Worm (Caenorhabditis elegans) whole organism, late embryonic: Measurements from ENCODE around the gene ZK1307.4.
A peak's percentile ranks its signal among the peaks of the same experiment; 100 is the strongest.

Experiments used
- C08G9.2 ChIP-seq: sonication (generic microtip); optimal IDR thresholded peaks from 2 replicates; lab custom pipeline; 2016; ENCODE audit warnings: mild to moderate bottlenecking, missing genetic modification characterization, moderate library complexity, missing compliant biosample characterization
- C38D4.7 ChIP-seq: fragments of 200-800 bp; sonication (Bioruptor generic); optimal IDR thresholded peaks from 2 replicates; lab custom pipeline; 2018; ENCODE audit warnings: mild to moderate bottlenecking, missing genetic modification characterization, moderate library complexity, missing compliant biosample characterization
- F13H6.1 ChIP-seq: sonication (generic microtip); optimal IDR thresholded peaks from 2 replicates; lab custom pipeline; 2016; ENCODE audit warnings: missing genetic modification characterization, missing compliant biosample characterization
- K02D7.2 ChIP-seq: sonication (generic microtip); optimal IDR thresholded peaks from 2 replicates; lab custom pipeline; 2017; ENCODE audit warnings: mild to moderate bottlenecking, missing genetic modification characterization, missing compliant biosample characterization
- K09A11.1 ChIP-seq: sonication (generic microtip); optimal IDR thresholded peaks from 2 replicates; lab custom pipeline; 2017; ENCODE audit warnings: antibody characterized with exemption, mild to moderate bottlenecking, missing genetic modification characterization, missing compliant biosample characterization; ENCODE audit not compliant: insufficient read depth
- T23F11.4 ChIP-seq: fragments of 200-800 bp; sonication (Bioruptor generic); optimal IDR thresholded peaks from 2 replicates; lab custom pipeline; 2018; ENCODE audit warnings: mild to moderate bottlenecking, missing genetic modification characterization, missing compliant biosample characterization
- Y22D7AL.16 ChIP-seq: sonication (generic microtip); optimal IDR thresholded peaks from 2 replicates; lab custom pipeline; 2016; ENCODE audit warnings: missing genetic modification characterization, missing compliant biosample characterization
- ceh-18 ChIP-seq: sonication (generic microtip); optimal IDR thresholded peaks from 2 replicates; lab custom pipeline; 2016; ENCODE audit warnings: missing genetic modification characterization, missing compliant biosample characterization
- ceh-2 ChIP-seq: sonication (generic microtip); optimal IDR thresholded peaks from 2 replicates; lab custom pipeline; 2016; ENCODE audit warnings: missing genotype, missing genetic modification characterization, missing compliant biosample characterization
- ceh-22 ChIP-seq: sonication (generic microtip); optimal IDR thresholded peaks from 2 replicates; lab custom pipeline; 2017; ENCODE audit warnings: missing biosample characterization, missing genetic modification characterization
- ceh-30 ChIP-seq: fragments of 150-350 bp; optimal IDR thresholded peaks from 2 replicates; lab custom pipeline; 2014; ENCODE audit warnings: missing biosample characterization, missing genetic modification characterization
- ceh-31 ChIP-seq: sonication (generic microtip); optimal IDR thresholded peaks from 2 replicates; lab custom pipeline; 2016; ENCODE audit warnings: missing genetic modification characterization, missing compliant biosample characterization
- ceh-45 ChIP-seq: fragments of 200-800 bp; sonication (Bioruptor generic); IDR thresholded peaks from 2 replicates; pipeline ENCODE4 v1.3.6; 2022; ENCODE audit warnings: missing genetic modification reagents, missing genetic modification characterization, missing compliant biosample characterization
- ceh-48 ChIP-seq: sonication (generic microtip); optimal IDR thresholded peaks from 2 replicates; lab custom pipeline; 2016; ENCODE audit warnings: missing genetic modification characterization, inconsistent platforms, missing compliant biosample characterization
- ceh-9 ChIP-seq: sonication (generic microtip); optimal IDR thresholded peaks from 2 replicates; lab custom pipeline; 2016; ENCODE audit warnings: mild to moderate bottlenecking, missing genetic modification characterization, inconsistent platforms, missing compliant biosample characterization
- dve-1 ChIP-seq: sonication (generic microtip); optimal IDR thresholded peaks from 2 replicates; lab custom pipeline; 2017; ENCODE audit warnings: antibody characterized with exemption, mild to moderate bottlenecking, missing genetic modification characterization, missing compliant biosample characterization
- elt-2 ChIP-seq: sonication (generic microtip); optimal IDR thresholded peaks from 2 replicates; lab custom pipeline; 2016; ENCODE audit warnings: missing genetic modification reagents, missing genetic modification characterization, missing compliant biosample characterization
- eyg-1 ChIP-seq: sonication (generic microtip); optimal IDR thresholded peaks from 2 replicates; lab custom pipeline; 2016; ENCODE audit warnings: missing genotype, missing genetic modification characterization, missing compliant biosample characterization
- fax-1 ChIP-seq: sonication (generic microtip); optimal IDR thresholded peaks from 2 replicates; lab custom pipeline; 2016; ENCODE audit warnings: missing genotype, missing genetic modification characterization, missing compliant biosample characterization
- hlh-15 ChIP-seq: sonication (generic microtip); optimal IDR thresholded peaks from 2 replicates; lab custom pipeline; 2016; ENCODE audit warnings: missing genetic modification characterization, missing compliant biosample characterization
- hlh-6 ChIP-seq: sonication (generic microtip); optimal IDR thresholded peaks from 2 replicates; lab custom pipeline; 2016; ENCODE audit warnings: missing genotype, missing genetic modification characterization, missing compliant biosample characterization
- lim-6 ChIP-seq: sonication (generic microtip); optimal IDR thresholded peaks from 2 replicates; lab custom pipeline; 2016; ENCODE audit warnings: missing genetic modification characterization, missing compliant biosample characterization
- madf-2 ChIP-seq: sonication (generic microtip); optimal IDR thresholded peaks from 2 replicates; lab custom pipeline; 2017; ENCODE audit warnings: missing genetic modification characterization, missing compliant biosample characterization
- nfya-1 ChIP-seq: sonication (generic microtip); optimal IDR thresholded peaks from 2 replicates; lab custom pipeline; 2017; ENCODE audit warnings: missing genetic modification characterization, mild to moderate bottlenecking, missing compliant biosample characterization, antibody characterized with exemption, moderate library complexity
- odd-2 ChIP-seq: sonication (generic microtip); optimal IDR thresholded peaks from 2 replicates; lab custom pipeline; 2017; ENCODE audit warnings: antibody characterized with exemption, mild to moderate bottlenecking, missing genetic modification characterization, missing compliant biosample characterization
- pat-9 ChIP-seq: fragments of 200-800 bp; sonication (Bioruptor generic); optimal IDR thresholded peaks from 2 replicates; lab custom pipeline; 2018; ENCODE audit warnings: mild to moderate bottlenecking, missing genetic modification characterization, moderate library complexity, missing compliant biosample characterization
- pax-1 ChIP-seq: fragments of 150-350 bp; optimal IDR thresholded peaks from 2 replicates; lab custom pipeline; 2014; ENCODE audit warnings: missing biosample characterization, missing genetic modification characterization
- pqm-1 ChIP-seq: sonication (generic microtip); optimal IDR thresholded peaks from 2 replicates; lab custom pipeline; 2016; ENCODE audit warnings: missing genetic modification characterization, missing compliant biosample characterization
- pros-1 ChIP-seq: fragments of 150-350 bp; optimal IDR thresholded peaks from 2 replicates; lab custom pipeline; 2014; ENCODE audit warnings: missing biosample characterization, missing genetic modification reagents, missing genetic modification characterization
- sox-2 ChIP-seq: fragments of 200-800 bp; sonication (Bioruptor generic); IDR thresholded peaks from 2 replicates; pipeline ENCODE4 v1.3.6; 2022; ENCODE audit warnings: missing genetic modification reagents, missing genetic modification characterization, missing compliant biosample characterization
- sox-4 ChIP-seq: sonication (generic microtip); optimal IDR thresholded peaks from 2 replicates; lab custom pipeline; 2017; ENCODE audit warnings: mild to moderate bottlenecking, missing genetic modification characterization, inconsistent platforms, missing compliant biosample characterization
- syd-9 ChIP-seq: sonication (generic microtip); optimal IDR thresholded peaks from 2 replicates; lab custom pipeline; 2016; ENCODE audit warnings: mild to moderate bottlenecking, missing genetic modification characterization, moderate library complexity, missing compliant biosample characterization
- tbx-7 ChIP-seq: sonication (generic microtip); optimal IDR thresholded peaks from 2 replicates; lab custom pipeline; 2016; ENCODE audit warnings: missing genotype, missing genetic modification characterization, missing compliant biosample characterization
- ttx-3 ChIP-seq: sonication (generic microtip); optimal IDR thresholded peaks from 2 replicates; lab custom pipeline; 2016; ENCODE audit warnings: missing genetic modification reagents, missing genetic modification characterization, missing compliant biosample characterization
- unc-42 ChIP-seq: sonication (generic microtip); optimal IDR thresholded peaks from 2 replicates; lab custom pipeline; 2016; ENCODE audit warnings: missing genotype, missing genetic modification characterization, missing compliant biosample characterization
- unc-86 ChIP-seq: sonication (generic microtip); optimal IDR thresholded peaks from 2 replicates; lab custom pipeline; 2016; ENCODE audit warnings: missing genetic modification characterization, missing compliant biosample characterization
- ztf-16 ChIP-seq: sonication (generic microtip); optimal IDR thresholded peaks from 2 replicates; lab custom pipeline; 2017; ENCODE audit warnings: missing genetic modification characterization, missing compliant biosample characterization

Gene ZK1307.4

DNA sequence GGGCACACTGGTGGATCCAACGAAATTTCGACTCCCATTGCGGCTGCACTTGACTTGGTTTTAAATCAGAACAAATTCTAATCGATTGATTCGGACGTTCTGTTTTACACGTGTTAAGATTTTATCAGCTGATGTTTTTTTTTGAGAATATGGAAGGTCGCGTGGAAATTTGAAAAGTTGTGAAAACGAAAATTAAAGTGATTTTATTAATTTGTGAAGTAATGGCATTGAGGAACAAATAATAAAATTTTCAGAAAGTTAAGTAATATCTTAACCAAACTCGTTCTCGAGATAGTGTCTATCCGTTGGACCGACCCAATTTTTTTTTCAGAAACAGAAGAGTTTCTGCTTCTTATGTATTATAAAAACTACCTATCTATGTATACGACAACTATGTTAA, at the start of gene ZK1307.4:
Gene ZK1307.4 (minus strand): TSS at position 101 of the 400 bp plus-strand sequence.
- TF ChIP-seq ceh-30 (tag; lab: Kevin White, UChicago): no peak
- no peak for TF ChIP-seq syd-9 (tag; lab: Kevin White, UChicago)
- no peak for TF ChIP-seq lim-6
- no peak for TF ChIP-seq pqm-1
- TF ChIP-seq tbx-7 (tag; lab: Kevin White, UChicago): no peak
- TF ChIP-seq ceh-2 (tag; lab: Kevin White, UChicago): no peak
- TF ChIP-seq elt-2 (tag; lab: Kevin White, UChicago): no peak
- no peak for TF ChIP-seq T23F11.4 (GFP tag; lab: Kevin White, UChicago)
- no peak for TF ChIP-seq F13H6.1 (tag; lab: Kevin White, UChicago)
- no peak for TF ChIP-seq fax-1 (tag; lab: Kevin White, UChicago)
- TF ChIP-seq K02D7.2 (tag; lab: Kevin White, UChicago): no peak
- TF ChIP-seq ceh-9 (tag; lab: Kevin White, UChicago): no peak
- no peak for TF ChIP-seq pros-1
- no peak for TF ChIP-seq unc-86 (tag; lab: Kevin White, UChicago)
- no peak for TF ChIP-seq madf-2 (tag; lab: Kevin White, UChicago)

DNA sequence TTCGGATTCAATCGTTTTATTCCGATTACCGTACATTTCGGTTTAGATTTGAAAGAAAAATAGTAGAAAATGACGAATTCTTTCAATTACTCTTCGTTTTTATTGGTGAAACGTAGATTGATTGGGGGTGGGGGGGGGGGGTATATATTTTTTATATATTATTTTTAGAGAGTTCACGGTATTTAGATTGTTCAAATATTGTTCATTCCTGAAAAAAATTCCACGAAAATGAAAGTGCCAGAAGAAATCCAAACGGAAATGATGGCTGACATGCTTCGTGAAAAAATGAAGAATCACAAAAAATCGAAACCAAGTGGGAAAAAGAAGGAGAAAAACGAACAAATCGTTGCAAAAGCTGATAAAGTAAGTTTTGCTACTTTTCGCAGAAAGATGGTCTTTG, 48.8 kb upstream of the ZK1307.4 start, which contains the start of the genes Y53C12A.8 and Y53C12A.7:
Gene Y53C12A.8 (minus strand): TSS at position 101 of the 400 bp plus-strand sequence.
Gene Y53C12A.7 (plus strand): TSS at position 181 of the 400 bp plus-strand sequence.
- TF ChIP-seq ztf-16 (tag; lab: Kevin White, UChicago) (no peak), ttx-3 (tag; lab: Kevin White, UChicago) (no peak), K09A11.1 (tag; lab: Kevin White, UChicago) (no peak), hlh-15 (tag; lab: Kevin White, UChicago) (no peak), C38D4.7 (GFP tag; lab: Kevin White, UChicago) (no peak), ceh-18 (tag; lab: Kevin White, UChicago) (no peak)
- TF ChIP-seq, all 69 proteins: peak for 0

DNA sequence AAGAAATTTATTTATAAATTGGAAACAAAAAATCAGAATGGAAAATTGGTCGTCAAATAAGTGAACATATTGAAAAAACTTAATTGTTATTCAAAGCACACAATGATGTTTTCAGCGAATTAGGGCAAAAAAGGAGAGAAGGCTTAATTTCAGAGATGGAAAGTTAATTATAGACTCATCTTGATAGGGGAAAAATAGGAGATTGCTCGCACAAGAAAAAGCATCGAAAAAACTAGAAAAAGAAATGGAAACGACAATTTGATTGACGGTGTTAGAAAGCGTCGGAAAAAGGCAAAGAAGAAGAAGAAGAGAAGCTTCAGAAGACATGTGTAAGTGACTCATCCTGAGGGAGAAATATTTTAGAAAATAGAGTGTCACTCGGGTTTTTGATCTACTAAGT, 44.3 kb upstream of the ZK1307.4 start:
- TF ChIP-seq dve-1 (tag; lab: Kevin White, UChicago) (no peak), unc-42 (tag; lab: Kevin White, UChicago) (peak; percentile 55)

DNA sequence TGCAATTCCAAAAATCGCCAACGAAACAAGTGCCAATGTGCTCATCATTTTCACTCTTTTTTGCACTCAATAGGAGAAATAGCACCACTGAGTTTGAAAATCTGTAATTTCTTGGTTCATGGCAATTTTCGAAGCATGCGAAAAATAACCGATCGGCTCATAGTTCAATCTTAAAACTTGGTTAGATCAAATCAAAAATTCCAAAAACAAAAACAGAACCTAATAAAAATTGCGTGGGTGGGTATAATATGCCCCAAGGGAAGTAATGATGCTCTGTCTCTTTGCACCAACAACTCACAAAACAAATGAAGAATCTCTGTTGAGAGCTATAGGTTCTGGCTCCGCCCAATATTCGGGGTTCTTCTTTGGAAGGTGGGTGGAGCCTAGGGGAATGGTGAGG, 40.2 kb upstream of the ZK1307.4 start, which contains the start of gene nlp-11:
Gene nlp-11 (minus strand): TSS at position 101 of the 400 bp plus-strand sequence.
- TF ChIP-seq odd-2 (tag; lab: Kevin White, UChicago) (no peak), C08G9.2 (no peak), ceh-22 (tag; lab: Kevin White, UChicago) (no peak), Y22D7AL.16 (tag; lab: Kevin White, UChicago) (no peak), nfya-1 (no peak), sox-4 (no peak), pat-9 (tag; lab: Kevin White, UChicago) (no peak), sox-2 (no peak), lim-6 (no peak), ztf-16 (tag; lab: Kevin White, UChicago) (no peak), hlh-6 (tag; lab: Kevin White, UChicago) (no peak), pax-1 (tag; lab: Kevin White, UChicago) (no peak), ceh-45 (GFP tag; lab: Robert Waterston, UW) (no peak), eyg-1 (no peak), ceh-9 (tag; lab: Kevin White, UChicago) (no peak), T23F11.4 (GFP tag; lab: Kevin White, UChicago) (no peak), ceh-48 (tag; lab: Kevin White, UChicago) (no peak), ceh-31 (no peak)
